Worm (Caenorhabditis elegans): ENCODE data around the gene dhs-26.

DNA sequence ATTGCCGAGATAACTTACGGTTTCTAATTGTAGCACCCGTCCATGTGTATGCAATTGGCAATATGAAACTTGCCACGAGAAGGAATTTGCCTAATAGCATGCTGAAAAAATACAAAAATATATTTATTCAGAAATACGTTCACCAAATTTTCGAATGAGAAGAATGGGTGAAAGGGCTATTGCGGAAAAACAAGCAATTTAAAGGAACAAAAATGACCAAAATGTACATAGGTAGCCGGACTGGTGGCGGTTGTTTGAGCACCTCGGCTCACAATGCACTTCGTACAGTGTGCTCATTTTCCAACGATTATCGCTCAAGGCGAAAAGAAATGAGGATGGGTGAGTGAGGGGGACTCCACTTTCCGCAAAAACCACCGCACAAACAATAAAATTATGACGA is 37.6 kb upstream of the dhs-26 start, which contains the start of gene cht-1:
- TF ChIP-seq flt-1 (GFP tag; IDR thresholded peaks at IDR 0.05) (no peak), ztf-29 (GFP tag; IDR thresholded peaks at IDR 0.05) (no peak), cog-1 (tag; optimal IDR thresholded peaks at IDR 0.05) (no peak), med-1 (GFP tag; optimal IDR thresholded peaks at IDR 0.05; ENCODE audit: insufficient read depth) (no peak), tab-1 (GFP tag; IDR thresholded peaks at IDR 0.05) (no peak), T22C8.4 (GFP tag; IDR thresholded peaks at IDR 0.05) (no peak), ref-1 (GFP tag; conservative IDR thresholded peaks at IDR 0.05) (no peak), klf-2 (GFP tag; conservative IDR thresholded peaks at IDR 0.05) (no peak)
